Worm (Caenorhabditis elegans) whole organism, L2 larva: ENCODE data around the gene dct-11.

ENCODE experiments used
- C34F6.9 ChIP-seq: fragments of 150-350 bp; optimal IDR thresholded peaks from 2 replicates; lab custom pipeline; 2014; ENCODE audit warnings: missing biosample characterization, missing genetic modification characterization
- blmp-1 ChIP-seq: sonication (generic microtip); optimal IDR thresholded peaks from 2 replicates; lab custom pipeline; 2017; ENCODE audit warnings: missing genetic modification characterization, mild to moderate bottlenecking, missing compliant biosample characterization, antibody characterized with exemption, moderate library complexity; ENCODE audit not compliant: insufficient read depth
- elt-3 ChIP-seq: sonication (generic microtip); optimal IDR thresholded peaks from 2 replicates; lab custom pipeline; 2017; ENCODE audit warnings: missing biosample characterization, missing genetic modification characterization
- lsy-2 ChIP-seq, 2 experiments: fragments of 150-350 bp in 1 of 2; sonication (generic microtip) in 1 of 2; optimal IDR thresholded peaks; 2 replicates each; lab custom pipeline; 2014 to 2017; ENCODE audit warnings: missing biosample characterization in 2 of 2, missing genetic modification characterization in 2 of 2
- nhr-12 ChIP-seq: fragments of 150-350 bp; optimal IDR thresholded peaks from 2 replicates; lab custom pipeline; 2014; ENCODE audit warnings: missing biosample characterization, missing genetic modification characterization
- nhr-237 ChIP-seq: fragments of 150-350 bp; optimal IDR thresholded peaks from 2 replicates; lab custom pipeline; 2014; ENCODE audit warnings: missing biosample characterization, missing genetic modification characterization
- nhr-6 ChIP-seq: fragments of 150-350 bp; optimal IDR thresholded peaks from 2 replicates; lab custom pipeline; 2014; ENCODE audit warnings: missing biosample characterization, missing genetic modification characterization
- nhr-77 ChIP-seq: fragments of 150-350 bp; optimal IDR thresholded peaks from 2 replicates; lab custom pipeline; 2014; ENCODE audit warnings: missing biosample characterization, missing genetic modification characterization

DNA sequence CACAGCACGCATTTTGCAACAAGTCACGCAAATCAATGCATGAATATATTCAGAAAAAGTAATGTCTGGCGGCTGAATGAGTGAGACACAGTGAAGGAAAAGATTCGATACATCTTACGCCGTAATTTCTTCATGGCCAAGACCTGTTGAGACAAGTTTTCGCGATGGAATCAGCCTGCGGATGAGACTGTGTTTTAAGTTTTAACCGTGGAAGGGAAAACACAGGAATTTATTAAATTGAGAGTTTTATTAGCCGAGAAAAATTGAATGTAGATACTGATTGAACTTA is 14.5 kb upstream of the dct-11 start, which contains the start of gene hog-1:
- TF ChIP-seq C34F6.9 (tag; lab: Kevin White, UChicago) (no peak), elt-3 (no peak), nhr-6 (tag; lab: Kevin White, UChicago) (no peak), nhr-237 (tag; lab: Kevin White, UChicago) (no peak), nhr-77 (tag; lab: Kevin White, UChicago) (no peak), blmp-1 (tag; lab: Kevin White, UChicago) (no peak), nhr-12 (tag; lab: Kevin White, UChicago) (no peak), lsy-2 (tag; optimal IDR thresholded peaks at IDR 0.05; lab: Kevin White, UChicago) (no peak)
